Worm (Caenorhabditis elegans) whole organism, L1 larva: ENCODE measurements around the gene F21D5.4.

Experiments used
- aly-2 ChIP-seq: fragments of 150-350 bp; optimal IDR thresholded peaks from 2 replicates; lab custom pipeline; 2014; ENCODE audit warnings: missing biosample characterization, missing genetic modification characterization
- ceh-90 ChIP-seq: sonication (generic microtip); optimal IDR thresholded peaks from 2 replicates; lab custom pipeline; 2016; ENCODE audit warnings: missing genetic modification characterization, missing compliant biosample characterization
- egl-27 ChIP-seq, 2 experiments: fragments of 150-350 bp in 1 of 2; sonication (generic microtip); optimal IDR thresholded peaks; 3 replicates each; lab custom pipeline; 2017 to 2018; ENCODE audit warnings: missing biosample characterization in 2 of 2, missing genetic modification characterization in 2 of 2, missing genetic modification reagents in 2 of 2
- fkh-10 ChIP-seq: sonication (generic microtip); optimal IDR thresholded peaks from 2 replicates; lab custom pipeline; 2017; ENCODE audit warnings: missing biosample characterization, missing genetic modification reagents, missing genetic modification characterization
- hlh-4 ChIP-seq: sonication (generic microtip); optimal IDR thresholded peaks from 2 replicates; lab custom pipeline; 2016; ENCODE audit warnings: mild to moderate bottlenecking, missing genetic modification characterization, missing compliant biosample characterization
- irx-1 ChIP-seq: sonication (generic microtip); optimal IDR thresholded peaks from 2 replicates; lab custom pipeline; 2016; ENCODE audit warnings: missing genetic modification characterization, missing compliant biosample characterization
- nhr-77 ChIP-seq: fragments of 150-350 bp; optimal IDR thresholded peaks from 2 replicates; lab custom pipeline; 2014; ENCODE audit warnings: missing biosample characterization, missing genetic modification characterization
- pag-3 ChIP-seq: sonication (generic microtip); optimal IDR thresholded peaks from 2 replicates; lab custom pipeline; 2017; ENCODE audit warnings: missing genetic modification characterization, mild to moderate bottlenecking, missing compliant biosample characterization, antibody characterized with exemption, borderline replicate concordance; ENCODE audit not compliant: insufficient read depth
- unc-62 ChIP-seq: fragments of 150-350 bp; optimal IDR thresholded peaks from 2 replicates; lab custom pipeline; 2014; ENCODE audit warnings: missing biosample characterization, missing genetic modification reagents, missing genetic modification characterization

- TF ChIP-seq ceh-90 (tag; lab: Kevin White, UChicago) = no peak
- no peak for TF ChIP-seq aly-2
- no peak for TF ChIP-seq pag-3 (tag; lab: Kevin White, UChicago)
- no peak for TF ChIP-seq nhr-77 (tag; lab: Kevin White, UChicago)
- TF ChIP-seq irx-1 (tag; lab: Kevin White, UChicago) = no peak
- no peak for TF ChIP-seq fkh-10 (GFP tag; lab: Kevin White, UChicago)
- TF ChIP-seq hlh-4 (tag; lab: Kevin White, UChicago) = no peak
- no peak for TF ChIP-seq egl-27 (tag; optimal IDR thresholded peaks at IDR 0.05; lab: Kevin White, UChicago)
- TF ChIP-seq unc-62 (GFP tag; lab: Kevin White, UChicago) = no peak
These were observed 19.8 kb downstream of the F21D5.4 start for ce11 chrIV:8757729-8758128.
